Fruit fly (Drosophila melanogaster): ENCODE measurements around the gene lama.

The lama gene

dm6 chr3L:5349751-5350310, 5.9 kb downstream of the lama start (continued):
- TF ChIP-seq OdsH (GFP tag; optimal IDR thresholded peaks at IDR 0.05): peak; percentile 9
- no peak for TF ChIP-seq CG3032 (tag; optimal IDR thresholded peaks at IDR 0.05)
- no peak for TF ChIP-seq CG6854 (GFP tag; optimal IDR thresholded peaks at IDR 0.05)
- no peak for TF ChIP-seq CG16779 (tag; optimal IDR thresholded peaks at IDR 0.05)
- TF ChIP-seq CG8319 (GFP tag; optimal IDR thresholded peaks at IDR 0.05): no peak
- TF ChIP-seq Ets21C (GFP tag; optimal IDR thresholded peaks at IDR 0.05): no peak
- no peak for TF ChIP-seq CG4318 (GFP tag; optimal IDR thresholded peaks at IDR 0.05)
- TF ChIP-seq CG6276 (GFP tag; optimal IDR thresholded peaks at IDR 0.05): no peak
- TF ChIP-seq CG11902 (GFP tag; optimal IDR thresholded peaks at IDR 0.05): no peak
- TF ChIP-seq salr (GFP tag; optimal IDR thresholded peaks at IDR 0.05): no peak
- no peak for TF ChIP-seq CG6792 (GFP tag; optimal IDR thresholded peaks at IDR 0.05)
- TF ChIP-seq svp (GFP tag): peak; percentile 36
- no peak for TF ChIP-seq esn (GFP tag; optimal IDR thresholded peaks at IDR 0.05)
- no peak for TF ChIP-seq Sox102F (GFP tag; optimal IDR thresholded peaks at IDR 0.05)
- TF ChIP-seq topi (GFP tag; optimal IDR thresholded peaks at IDR 0.05): no peak

- TF ChIP-seq salr (GFP tag; optimal IDR thresholded peaks at IDR 0.05) (no peak), fkh (GFP tag; optimal IDR thresholded peaks at IDR 0.05) (peak; percentile 65), CG15336 (GFP tag; IDR thresholded peaks at IDR 0.05) (no peak), svp (GFP tag) (peak; percentile 2)
Measured at dm6 chr3L:5348987-5349386, 6.7 kb downstream of the lama start.

- TF ChIP-seq esn (GFP tag; optimal IDR thresholded peaks at IDR 0.05): no peak
- peak; percentile 38 for TF ChIP-seq svp (GFP tag)
Measured at dm6 chr3L:5342909-5343710, 12.6 kb downstream of the lama start.

- TF ChIP-seq CG8319 (GFP tag; optimal IDR thresholded peaks at IDR 0.05) (no peak), CG8632 (GFP tag; optimal IDR thresholded peaks at IDR 0.05) (no peak), Hr39 (GFP tag; optimal IDR thresholded peaks at IDR 0.05) (no peak)
Measured at dm6 chr3L:5341770-5342318, 13.9 kb downstream of the lama start.

dm6 chr3L:5329460-5329859, 26.3 kb downstream of the lama start:
- TF ChIP-seq Sox15 (GFP tag; optimal IDR thresholded peaks at IDR 0.05): no peak
- TF ChIP-seq esn (GFP tag; optimal IDR thresholded peaks at IDR 0.05): no peak
- no peak for TF ChIP-seq CG4318 (GFP tag; optimal IDR thresholded peaks at IDR 0.05)
- no peak for TF ChIP-seq achi (GFP tag; optimal IDR thresholded peaks at IDR 0.05)
- no peak for TF ChIP-seq Lpt (GFP tag; optimal IDR thresholded peaks at IDR 0.05)
- TF ChIP-seq ss (GFP tag; optimal IDR thresholded peaks at IDR 0.05): no peak
- TF ChIP-seq Met (GFP tag; optimal IDR thresholded peaks at IDR 0.05): no peak
- no peak for TF ChIP-seq Sox14 (GFP tag; optimal IDR thresholded peaks at IDR 0.05)
- no peak for TF ChIP-seq CG11762 (GFP tag; optimal IDR thresholded peaks at IDR 0.05; ENCODE audit: insufficient read depth)
- TF ChIP-seq CG9139 (GFP tag; optimal IDR thresholded peaks at IDR 0.05): no peak
- no peak for TF ChIP-seq Hr4 (GFP tag; optimal IDR thresholded peaks at IDR 0.05)
- TF ChIP-seq CG16779 (tag; optimal IDR thresholded peaks at IDR 0.05): no peak
- TF ChIP-seq CG10631 (GFP tag; optimal IDR thresholded peaks at IDR 0.05): no peak
- no peak for TF ChIP-seq CG31627 (GFP tag; optimal IDR thresholded peaks at IDR 0.05)
- TF ChIP-seq topi (GFP tag; optimal IDR thresholded peaks at IDR 0.05): no peak
- TF ChIP-seq acj6 (GFP tag; optimal IDR thresholded peaks at IDR 0.05): no peak
- no peak for TF ChIP-seq CG6163 (GFP tag; IDR thresholded peaks at IDR 0.05)
- no peak for TF ChIP-seq CG6276 (GFP tag; optimal IDR thresholded peaks at IDR 0.05)

Measured in whole organism, prepupa.